Worm (Caenorhabditis elegans): Measurements from ENCODE around the gene C36C5.14.

DNA sequence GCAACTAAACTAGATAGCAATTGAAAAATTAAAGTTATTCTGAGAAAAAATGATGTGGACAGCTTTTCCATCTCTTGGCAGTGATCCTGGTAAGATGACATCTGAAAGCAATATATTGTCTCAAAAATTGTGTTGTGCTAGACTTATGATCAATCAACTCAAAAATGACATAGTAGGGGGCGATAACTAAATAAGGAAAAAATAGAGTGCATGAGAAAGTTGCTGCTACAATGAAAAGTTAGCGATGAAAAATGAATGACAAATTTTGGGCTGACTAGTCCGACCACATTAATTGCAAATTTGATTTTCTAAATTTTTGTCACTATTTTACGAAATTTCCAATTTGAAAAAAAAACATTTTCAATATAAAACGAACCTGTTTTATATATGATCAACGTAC, 24.1 kb downstream of the C36C5.14 start, which contains the start of gene srab-9:
- TF ChIP-seq tbx-2 (tag; optimal IDR thresholded peaks at IDR 0.05), result no peak
- no peak for TF ChIP-seq dve-1 (tag; optimal IDR thresholded peaks at IDR 0.05)
- no peak for TF ChIP-seq zip-5 (tag; optimal IDR thresholded peaks at IDR 0.05)
- no peak for TF ChIP-seq nfya-1 (tag; optimal IDR thresholded peaks at IDR 0.05)
- TF ChIP-seq fkh-10 (GFP tag; optimal IDR thresholded peaks at IDR 0.05), result no peak
- no peak for TF ChIP-seq nhr-11 (tag; optimal IDR thresholded peaks at IDR 0.05)
- no peak for TF ChIP-seq ets-4 (tag; optimal IDR thresholded peaks at IDR 0.05)
- TF ChIP-seq sox-4 (tag; optimal IDR thresholded peaks at IDR 0.05), result no peak
- no peak for TF ChIP-seq ztf-16 (tag; optimal IDR thresholded peaks at IDR 0.05)
- TF ChIP-seq elt-2 (tag; optimal IDR thresholded peaks at IDR 0.05), result no peak
- TF ChIP-seq hlh-30 (tag; optimal IDR thresholded peaks at IDR 0.05; ENCODE audit: insufficient read depth), result no peak
- no peak for TF ChIP-seq pqm-1 (tag; optimal IDR thresholded peaks at IDR 0.05)
- no peak for TF ChIP-seq pat-9 (tag; optimal IDR thresholded peaks at IDR 0.05)
- no peak for TF ChIP-seq elt-4 (tag; optimal IDR thresholded peaks at IDR 0.05)
